Fruit fly (Drosophila melanogaster): ENCODE data around the gene Bace.

- no peak for TF ChIP-seq Sin3A (optimal IDR thresholded peaks at IDR 0.05)
- no peak for TF ChIP-seq psq (optimal IDR thresholded peaks at IDR 0.05)
- no peak for TF ChIP-seq ttk (optimal IDR thresholded peaks at IDR 0.05)
- TF ChIP-seq insv (optimal IDR thresholded peaks at IDR 0.05): no peak
Observed at dm6 chr2L:8466643-8467042, 29.5 kb downstream of the Bace start, which contains the start of gene dachs.
